Worm (Caenorhabditis elegans) whole organism, mixed stage, embryonic: Measurements from ENCODE around the gene pgph-3.

Source experiments
- elt-1 ChIP-seq: sonication (generic microtip); optimal IDR thresholded peaks from 2 replicates; lab custom pipeline; 2017; ENCODE audit warnings: missing genetic modification characterization, mild to moderate bottlenecking, missing compliant biosample characterization, antibody characterized with exemption, moderate library complexity, borderline replicate concordance; ENCODE audit not compliant: insufficient read depth
- mep-1 ChIP-seq: fragments of 150-350 bp; optimal IDR thresholded peaks from 2 replicates; lab custom pipeline; 2017; ENCODE audit warnings: missing biosample characterization, missing genetic modification reagents, missing genetic modification characterization, inconsistent platforms
- mls-2 ChIP-seq: sonication (generic microtip); optimal IDR thresholded peaks from 2 replicates; lab custom pipeline; 2016; ENCODE audit warnings: mild to moderate bottlenecking, missing genetic modification characterization, moderate library complexity, missing compliant biosample characterization
- nhr-2 ChIP-seq: fragments of 150-350 bp; optimal IDR thresholded peaks from 2 replicates; lab custom pipeline; 2014; ENCODE audit warnings: missing biosample characterization, missing genetic modification characterization
- nhr-237 ChIP-seq: fragments of 150-350 bp; optimal IDR thresholded peaks from 2 replicates; lab custom pipeline; 2014; ENCODE audit warnings: missing biosample characterization, missing genetic modification characterization
- nhr-76 ChIP-seq: sonication (generic microtip); optimal IDR thresholded peaks from 2 replicates; lab custom pipeline; 2017; ENCODE audit warnings: missing biosample characterization, missing genetic modification characterization
- pha-4 ChIP-seq: fragments of 150-350 bp; optimal IDR thresholded peaks from 2 replicates; lab custom pipeline; 2018; ENCODE audit warnings: missing biosample characterization, missing genetic modification reagents, missing genetic modification characterization
- snpc-4 ChIP-seq: fragments of 150-350 bp; optimal IDR thresholded peaks from 2 replicates; lab custom pipeline; 2014; ENCODE audit warnings: missing biosample characterization, missing genetic modification characterization
- unc-120 ChIP-seq: sonication (generic microtip); optimal IDR thresholded peaks from 2 replicates; lab custom pipeline; 2017; ENCODE audit warnings: missing genetic modification characterization, missing compliant biosample characterization; ENCODE audit not compliant: poor library complexity, severe bottlenecking
- unc-39 ChIP-seq: fragments of 150-350 bp; optimal IDR thresholded peaks from 2 replicates; lab custom pipeline; 2014; ENCODE audit warnings: missing biosample characterization, missing genetic modification characterization
- unc-62 ChIP-seq: fragments of 150-350 bp; optimal IDR thresholded peaks from 2 replicates; lab custom pipeline; 2014; ENCODE audit warnings: missing biosample characterization, missing genetic modification reagents, missing genetic modification characterization

DNA sequence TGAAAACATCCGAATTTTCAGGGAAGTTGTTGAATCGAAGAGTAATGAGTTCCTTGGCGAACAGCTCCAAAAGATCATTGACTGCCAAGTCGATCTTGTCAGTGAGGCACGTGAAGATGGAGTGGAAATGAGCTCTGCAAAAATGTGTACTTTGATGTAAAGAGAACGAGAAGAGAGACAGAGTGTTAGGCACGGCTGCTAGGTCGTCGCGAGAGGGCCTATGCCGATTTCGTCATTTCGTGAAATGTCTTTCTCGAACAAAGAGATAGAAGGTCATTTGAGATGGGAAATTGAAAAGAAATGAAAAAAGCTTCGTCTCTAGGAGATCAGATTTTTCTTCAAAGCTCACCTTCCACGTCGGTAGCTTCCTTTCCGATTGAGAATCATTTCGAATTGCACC, 16.3 kb upstream of the pgph-3 start:
- no peak for TF ChIP-seq unc-39 (tag; lab: Kevin White, UChicago)
- no peak for TF ChIP-seq mls-2 (tag; lab: Kevin White, UChicago)
- TF ChIP-seq mep-1: no peak
- TF ChIP-seq unc-62 (GFP tag; lab: Kevin White, UChicago): no peak
- no peak for TF ChIP-seq nhr-237 (tag; lab: Kevin White, UChicago)
- TF ChIP-seq nhr-76: no peak
- TF ChIP-seq snpc-4 (tag; lab: Kevin White, UChicago): no peak
- TF ChIP-seq nhr-2 (tag; lab: Kevin White, UChicago): no peak
- TF ChIP-seq elt-1 (tag; lab: Kevin White, UChicago): no peak
- no peak for TF ChIP-seq unc-120 (tag; lab: Kevin White, UChicago)
- no peak for TF ChIP-seq pha-4
